Worm (Caenorhabditis elegans): Measurements from ENCODE around the gene nduc-2.

DNA sequence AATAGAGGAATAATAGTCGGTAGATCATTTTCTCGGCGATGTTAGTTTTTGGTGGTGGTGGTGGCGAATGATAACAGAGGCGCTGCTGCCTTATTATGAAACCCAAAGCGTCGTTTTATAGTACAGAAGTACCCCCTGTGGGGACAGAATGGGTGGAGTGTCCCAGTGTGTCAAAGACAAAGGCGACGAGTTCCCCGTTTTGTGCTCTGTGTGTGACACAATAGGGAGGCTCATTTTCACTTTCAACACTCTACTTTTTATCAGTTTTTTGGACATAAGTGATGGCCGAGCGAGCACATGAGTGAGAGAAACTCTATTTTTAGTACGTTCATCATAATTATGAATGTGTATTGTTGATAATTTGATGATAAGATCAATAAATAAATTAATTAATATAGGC is 25.9 kb upstream of the nduc-2 start, which contains the start of gene pho-9:
- TF ChIP-seq him-1 (tag; optimal IDR thresholded peaks at IDR 0.05) (no peak), dao-5 (tag; optimal IDR thresholded peaks at IDR 0.05) (no peak)

Data from whole organism, L4/young adult.